Fruit fly (Drosophila melanogaster) whole organism, embryonic: ENCODE data around the gene CG17687.

ENCODE experiments used
- Aef1 ChIP-seq: fragments of 200-800 bp; sonication (Bioruptor generic); IDR thresholded peaks from 3 replicates; pipeline ENCODE4 v1.3.6; 2022; ENCODE audit warnings: missing biosample characterization, missing genetic modification characterization
- C15 ChIP-seq: fragments of 200-800 bp; sonication (Bioruptor generic); IDR thresholded peaks from 3 replicates; pipeline ENCODE4 v1.3.6; 2022; ENCODE audit warnings: missing biosample characterization, missing genetic modification characterization
- CG10366 ChIP-seq: fragments of 200-800 bp; sonication (Bioruptor generic); IDR thresholded peaks from 2 replicates; pipeline ENCODE4 v1.3.6; 2022; ENCODE audit warnings: missing biosample characterization, missing genetic modification characterization
- CG11504 ChIP-seq: fragments of 200-800 bp; sonication (Bioruptor generic); optimal IDR thresholded peaks from 3 replicates; lab custom pipeline; 2019; ENCODE audit warnings: missing biosample characterization, mild to moderate bottlenecking, missing genetic modification characterization, moderate library complexity
- CG11696 ChIP-seq: fragments of 200-800 bp; sonication (Bioruptor generic); IDR thresholded peaks from 2 replicates; pipeline ENCODE4 v1.3.6; 2022; ENCODE audit warnings: missing biosample characterization, missing genetic modification characterization
- CG12071 ChIP-seq: fragments of 200-800 bp; sonication (Bioruptor generic); optimal IDR thresholded peaks from 3 replicates; lab custom pipeline; 2018; ENCODE audit warnings: missing biosample characterization, mild to moderate bottlenecking, missing genetic modification characterization
- CG12299 ChIP-seq: fragments of 200-800 bp; sonication (Bioruptor generic); optimal IDR thresholded peaks from 2 replicates; lab custom pipeline; 2018; ENCODE audit warnings: missing biosample characterization, mild to moderate bottlenecking, missing genetic modification characterization
- CG13775 ChIP-seq: fragments of 200-800 bp; sonication (Bioruptor generic); optimal IDR thresholded peaks from 3 replicates; lab custom pipeline; 2017; ENCODE audit warnings: missing biosample characterization, mild to moderate bottlenecking, missing genetic modification characterization
- CG15269 ChIP-seq: fragments of 200-800 bp; sonication (Bioruptor generic); optimal IDR thresholded peaks from 2 replicates; lab custom pipeline; 2018; ENCODE audit warnings: missing biosample characterization, mild to moderate bottlenecking, missing genetic modification characterization, moderate library complexity
- CG17361 ChIP-seq: fragments of 200-800 bp; sonication (Bioruptor generic); IDR thresholded peaks from 3 replicates; pipeline ENCODE4 v1.3.6; 2022; ENCODE audit warnings: missing biosample characterization, missing genetic modification characterization
- CG17385 ChIP-seq: fragments of 200-800 bp; sonication (Bioruptor generic); optimal IDR thresholded peaks from 3 replicates; lab custom pipeline; 2018; ENCODE audit warnings: missing biosample characterization, mild to moderate bottlenecking, missing genetic modification characterization
- CG18619 ChIP-seq: fragments of 200-800 bp; sonication (Bioruptor generic); optimal IDR thresholded peaks from 3 replicates; lab custom pipeline; 2017; ENCODE audit warnings: missing biosample characterization, mild to moderate bottlenecking, missing genetic modification characterization
- CG2120 ChIP-seq: fragments of 200-800 bp; sonication (Bioruptor generic); optimal IDR thresholded peaks from 3 replicates; lab custom pipeline; 2016; ENCODE audit warnings: missing biosample characterization, missing genetic modification characterization
- CG2875 ChIP-seq: fragments of 200-800 bp; sonication (Bioruptor generic); optimal IDR thresholded peaks from 2 replicates; lab custom pipeline; 2017; ENCODE audit warnings: missing biosample characterization, mild to moderate bottlenecking, missing genetic modification characterization, missing genetic modification reagents
- CG30431 ChIP-seq: fragments of 200-800 bp; sonication (Bioruptor generic); optimal IDR thresholded peaks from 2 replicates; lab custom pipeline; 2017; ENCODE audit warnings: missing biosample characterization, missing genetic modification characterization
- CG31224 ChIP-seq: fragments of 200-800 bp; sonication (Bioruptor generic); IDR thresholded peaks from 2 replicates; pipeline ENCODE4 v1.3.6; 2022; ENCODE audit warnings: missing biosample characterization, missing genetic modification characterization
- CG32532 ChIP-seq: fragments of 200-800 bp; sonication (Bioruptor generic); IDR thresholded peaks from 2 replicates; pipeline ENCODE4 v1.3.6; 2022; ENCODE audit warnings: missing biosample characterization, missing genetic modification characterization
- CG6254 ChIP-seq: fragments of 200-800 bp; sonication (Bioruptor generic); optimal IDR thresholded peaks from 3 replicates; lab custom pipeline; 2017; ENCODE audit warnings: mild to moderate bottlenecking, missing biosample characterization, missing genetic modification reagents, missing genetic modification characterization
- CG7357 ChIP-seq: fragments of 200-800 bp; sonication (Bioruptor generic); IDR thresholded peaks from 3 replicates; pipeline ENCODE4 v1.3.6; 2022; ENCODE audit warnings: missing biosample characterization, missing genetic modification characterization
- CG8281 ChIP-seq: fragments of 200-800 bp; sonication (Bioruptor generic); optimal IDR thresholded peaks from 2 replicates; lab custom pipeline; 2018; ENCODE audit warnings: missing biosample characterization, mild to moderate bottlenecking, missing genetic modification characterization, moderate library complexity
- CG8924 ChIP-seq: fragments of 200-800 bp; optimal IDR thresholded peaks from 3 replicates; lab custom pipeline; 2019; ENCODE audit warnings: missing biosample characterization, mild to moderate bottlenecking, missing genetic modification characterization, moderate library complexity
- CG9215 ChIP-seq: fragments of 200-800 bp; sonication (Bioruptor generic); IDR thresholded peaks from 2 replicates; pipeline ENCODE4 v1.3.6; 2022; ENCODE audit warnings: missing biosample characterization, missing genetic modification characterization
- E2f1 ChIP-seq: fragments of 200-800 bp; sonication (Bioruptor generic); IDR thresholded peaks from 2 replicates; pipeline ENCODE4 v1.3.6; 2022; ENCODE audit warnings: missing biosample characterization, missing genetic modification characterization
- Gsc ChIP-seq: fragments of 200-800 bp; sonication (Bioruptor generic); IDR thresholded peaks from 2 replicates; pipeline ENCODE4 v1.3.6; 2022; ENCODE audit warnings: missing biosample characterization, missing genetic modification characterization
- HLH54F ChIP-seq: fragments of 200-800 bp; sonication (Bioruptor generic); optimal IDR thresholded peaks from 3 replicates; lab custom pipeline; 2016; ENCODE audit warnings: missing biosample characterization, missing genetic modification characterization
- Hmr ChIP-seq: fragments of 200-800 bp; sonication (Bioruptor generic); optimal IDR thresholded peaks from 3 replicates; lab custom pipeline; 2017; ENCODE audit warnings: mild to moderate bottlenecking, missing biosample characterization, missing genetic modification reagents, missing genetic modification characterization
- NC2β ChIP-seq: fragments of 200-800 bp; sonication (Bioruptor generic); optimal IDR thresholded peaks from 2 replicates; lab custom pipeline; 2016; ENCODE audit warnings: missing biosample characterization, missing genetic modification characterization
- PHDP ChIP-seq: fragments of 200-800 bp; sonication (Bioruptor generic); optimal IDR thresholded peaks from 3 replicates; lab custom pipeline; 2018; ENCODE audit warnings: missing biosample characterization, mild to moderate bottlenecking, missing genetic modification characterization, moderate library complexity
- Ptx1 ChIP-seq: fragments of 200-800 bp; sonication (Bioruptor generic); IDR thresholded peaks from 2 replicates; pipeline ENCODE4 v1.3.6; 2022; ENCODE audit warnings: missing biosample characterization, missing genetic modification characterization
- Six4 ChIP-seq: fragments of 200-800 bp; sonication (Bioruptor generic); optimal IDR thresholded peaks from 2 replicates; lab custom pipeline; 2016; ENCODE audit warnings: missing biosample characterization, missing genetic modification characterization
- Spps ChIP-seq: fragments of 200-800 bp; sonication (Bioruptor generic); optimal IDR thresholded peaks from 2 replicates; lab custom pipeline; 2018; ENCODE audit warnings: missing biosample characterization, mild to moderate bottlenecking, missing genetic modification characterization
- Sry-β ChIP-seq: fragments of 200-800 bp; sonication (Bioruptor generic); optimal IDR thresholded peaks from 2 replicates; lab custom pipeline; 2018; ENCODE audit warnings: missing biosample characterization, mild to moderate bottlenecking, missing genetic modification characterization, moderate library complexity
- Usf ChIP-seq: fragments of 200-800 bp; sonication (Bioruptor generic); optimal IDR thresholded peaks from 2 replicates; lab custom pipeline; 2017; ENCODE audit warnings: missing genotype, missing biosample characterization, missing genetic modification characterization
- aop ChIP-seq: fragments of 200-800 bp; sonication (Bioruptor generic); IDR thresholded peaks from 2 replicates; pipeline ENCODE4 v1.3.6; 2022; ENCODE audit warnings: missing biosample characterization, missing genetic modification characterization
- ara ChIP-seq: fragments of 200-800 bp; sonication (Bioruptor generic); IDR thresholded peaks from 2 replicates; pipeline ENCODE4 v1.3.6; 2022; ENCODE audit warnings: missing biosample characterization, missing genetic modification characterization
- bowl ChIP-seq: fragments of 200-800 bp; sonication (Bioruptor generic); IDR thresholded peaks from 2 replicates; pipeline ENCODE4 v1.3.6; 2022; ENCODE audit warnings: missing biosample characterization, missing genetic modification characterization
- crp ChIP-seq, 2 experiments: fragments of 200-800 bp; sonication (Bioruptor generic); optimal IDR thresholded peaks; 2 replicates in 1 of 2; 3 replicates in 1 of 2; lab custom pipeline; 2017; ENCODE audit warnings: missing biosample characterization in 2 of 2, missing genetic modification characterization in 2 of 2, mild to moderate bottlenecking in 1 of 2, moderate library complexity in 1 of 2
- dmrt99B ChIP-seq: fragments of 200-800 bp; sonication (Bioruptor generic); optimal IDR thresholded peaks from 2 replicates; lab custom pipeline; 2018; ENCODE audit warnings: missing biosample characterization, mild to moderate bottlenecking, missing genetic modification characterization, moderate library complexity
- hbn ChIP-seq: fragments of 200-800 bp; sonication (Bioruptor generic); IDR thresholded peaks from 2 replicates; pipeline ENCODE4 v1.3.6; 2022; ENCODE audit warnings: missing biosample characterization, missing genetic modification characterization; ENCODE audit not compliant: partially characterized antibody
- maf-S ChIP-seq: fragments of 200-800 bp; sonication (Bioruptor generic); optimal IDR thresholded peaks from 2 replicates; lab custom pipeline; 2016; ENCODE audit warnings: missing biosample characterization, missing genetic modification characterization
- nau ChIP-seq: fragments of 200-800 bp; sonication (Bioruptor generic); optimal IDR thresholded peaks from 3 replicates; lab custom pipeline; 2017; ENCODE audit warnings: missing biosample characterization, mild to moderate bottlenecking, missing genetic modification characterization, missing genetic modification reagents
- onecut ChIP-seq: fragments of 200-800 bp; sonication (Bioruptor generic); IDR thresholded peaks from 2 replicates; pipeline ENCODE4 v1.3.6; 2022; ENCODE audit warnings: missing biosample characterization, missing genetic modification characterization
- row ChIP-seq: fragments of 200-800 bp; sonication (Bioruptor generic); IDR thresholded peaks from 3 replicates; pipeline ENCODE4 v1.3.6; 2022; ENCODE audit warnings: missing biosample characterization, missing genetic modification characterization
- sens-2 ChIP-seq: fragments of 200-800 bp; sonication (Bioruptor generic); IDR thresholded peaks from 2 replicates; pipeline ENCODE4 v1.3.6; 2022; ENCODE audit warnings: missing biosample characterization, missing genetic modification characterization
- sisA ChIP-seq: fragments of 200-800 bp; sonication (Bioruptor generic); IDR thresholded peaks from 2 replicates; pipeline ENCODE4 v1.3.6; 2022; ENCODE audit warnings: missing biosample characterization, missing genetic modification characterization
- sug ChIP-seq: fragments of 200-800 bp; optimal IDR thresholded peaks from 2 replicates; lab custom pipeline; 2019; ENCODE audit warnings: missing biosample characterization, mild to moderate bottlenecking, missing genetic modification characterization, moderate library complexity
- tin ChIP-seq: fragments of 200-800 bp; sonication (Bioruptor generic); optimal IDR thresholded peaks from 3 replicates; lab custom pipeline; 2016; ENCODE audit warnings: missing biosample characterization, missing genetic modification characterization
- wdn ChIP-seq: fragments of 200-800 bp; sonication (Bioruptor generic); IDR thresholded peaks from 2 replicates; pipeline ENCODE4 v1.3.6; 2022; ENCODE audit warnings: missing biosample characterization, missing genetic modification characterization
- z ChIP-seq: fragments of 200-800 bp; sonication (Bioruptor generic); IDR thresholded peaks from 3 replicates; pipeline ENCODE4 v1.3.6; 2022; ENCODE audit warnings: missing biosample characterization, missing genetic modification characterization
- zfh1 ChIP-seq: fragments of 200-800 bp; sonication (Bioruptor generic); IDR thresholded peaks from 3 replicates; pipeline ENCODE4 v1.3.6; 2022; ENCODE audit warnings: missing biosample characterization, missing genetic modification characterization

The CG17687 gene

DNA sequence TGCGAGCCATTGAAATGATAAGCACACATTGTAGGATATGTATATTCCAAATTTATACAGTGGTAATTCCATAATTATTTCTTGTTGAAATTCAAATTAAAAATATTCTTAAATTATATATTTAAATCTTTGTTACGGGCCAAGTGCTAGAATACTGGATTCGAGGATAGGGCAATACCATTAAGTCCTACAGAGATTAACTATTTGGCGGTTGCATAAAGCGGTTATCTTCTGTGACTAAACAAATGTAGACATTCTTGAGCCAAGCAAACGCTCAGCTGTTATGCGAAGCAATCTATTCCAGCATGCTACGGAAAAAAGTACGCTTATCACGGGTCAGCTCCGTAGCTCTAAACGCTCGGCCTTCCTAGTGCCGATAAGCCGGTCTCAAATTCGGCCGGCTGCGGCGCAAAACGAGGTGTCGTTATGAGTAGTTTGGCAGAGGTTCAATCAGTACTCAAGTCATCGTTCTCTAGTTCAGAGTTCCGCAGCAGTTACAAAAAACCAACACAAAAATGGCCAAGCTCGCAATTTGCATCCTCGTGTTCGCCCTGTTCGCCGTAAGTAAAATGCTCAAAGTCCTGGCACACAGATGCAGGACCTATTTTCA, 7.4 kb downstream of the CG17687 start, which contains the start of gene Nplp2:
TSS of gene Nplp2 (plus strand) at position 293 of the 610 bp plus-strand sequence.
- peak; percentile 32; the same call in 1 of the 2 replicates for TF ChIP-seq sisA
- TF ChIP-seq CG17385 = peak; percentile 35
- peak; percentile 5 for TF ChIP-seq CG2875 (GFP tag; lab: Kevin White, UChicago)
- 0 out of 3 replicates have a peak, but pooled peaks have one; percentile 44 for TF ChIP-seq zfh1 (GFP tag; lab: Robert Waterston, UW)
- peak; percentile 53 for TF ChIP-seq CG30431 (GFP tag; lab: Kevin White, UChicago)
- TF ChIP-seq wdn (GFP tag; lab: Robert Waterston, UW) = peak; percentile 60; the same call in 1 of the 2 replicates
- no peak for TF ChIP-seq aop
- peak; percentile 74 for TF ChIP-seq CG15269 (tag; lab: Kevin White, UChicago)
- TF ChIP-seq CG18619 (GFP tag; lab: Kevin White, UChicago) = peak; percentile 60
- TF ChIP-seq E2f1 = peak; percentile 39
- TF ChIP-seq CG8281 (tag; lab: Kevin White, UChicago) = peak; percentile 41
- TF ChIP-seq CG10366 = peak; percentile 49
- TF ChIP-seq CG12299 = peak; percentile 47
- TF ChIP-seq onecut (GFP tag; lab: Robert Waterston, UW) = peak; percentile 54
- TF ChIP-seq CG32532 (GFP tag; lab: Robert Waterston, UW) = peak; percentile 75
- TF ChIP-seq Ptx1 = peak; percentile 78
- no peak for TF ChIP-seq Spps (tag; lab: Kevin White, UChicago)
- peak; percentile 71 for TF ChIP-seq ara (GFP tag; lab: Robert Waterston, UW)
- no peak for TF ChIP-seq maf-S (GFP tag; lab: Kevin White, UChicago)
- peak; percentile 60; the same call in 2 of the 3 replicates for TF ChIP-seq CG17361 (GFP tag; lab: Robert Waterston, UW)
- peak; percentile 71 for TF ChIP-seq Hmr
- peak; percentile 53 for TF ChIP-seq CG8924 (tag; lab: Kevin White, UChicago)
- no peak for TF ChIP-seq Gsc (GFP tag; lab: Robert Waterston, UW)
- no peak for TF ChIP-seq Sry-β (GFP tag; lab: Kevin White, UChicago)
- peak; percentile 54 for TF ChIP-seq CG11504 (tag; lab: Kevin White, UChicago)
- no peak for TF ChIP-seq crp (GFP tag; optimal IDR thresholded peaks at IDR 0.05; lab: Kevin White, UChicago)
- 0 out of 3 replicates have a peak, but pooled peaks have one; percentile 40 for TF ChIP-seq C15 (GFP tag; lab: Robert Waterston, UW)
- TF ChIP-seq HLH54F (GFP tag; lab: Kevin White, UChicago) = no peak
- TF ChIP-seq NC2β (GFP tag; lab: Kevin White, UChicago) = no peak
- 0 out of 2 replicates have a peak, but pooled peaks have one; percentile 27 for TF ChIP-seq CG11696
- TF ChIP-seq bowl (GFP tag; lab: Robert Waterston, UW) = no peak
- TF ChIP-seq dmrt99B = peak; percentile 53
- peak; percentile 31; the same call in 1 of the 2 replicates for TF ChIP-seq CG31224 (GFP tag; lab: Robert Waterston, UW)
- TF ChIP-seq Aef1 (GFP tag; lab: Robert Waterston, UW) = peak; percentile 49
- TF ChIP-seq Six4 (GFP tag; lab: Kevin White, UChicago) = peak; percentile 13
- no peak for TF ChIP-seq CG12071 (GFP tag; lab: Kevin White, UChicago)
- TF ChIP-seq PHDP (tag; lab: Kevin White, UChicago) = peak; percentile 76
- TF ChIP-seq CG7357 (GFP tag; lab: Robert Waterston, UW) = 0 out of 3 replicates have a peak, but pooled peaks have one; percentile 25
- no peak for TF ChIP-seq hbn (GFP tag; lab: Robert Waterston, UW)
- TF ChIP-seq z (GFP tag; lab: Robert Waterston, UW) = no peak
- no peak for TF ChIP-seq CG6254 (GFP tag; lab: Kevin White, UChicago)
- peak; percentile 48 for TF ChIP-seq sug (tag; lab: Kevin White, UChicago)
- TF ChIP-seq tin = peak; percentile 1
- peak; percentile 59; the same call in 1 of the 2 replicates for TF ChIP-seq CG9215 (GFP tag; lab: Robert Waterston, UW)
- peak; percentile 33 for TF ChIP-seq CG13775 (GFP tag; lab: Kevin White, UChicago)
- peak; percentile 36 for TF ChIP-seq Usf (GFP tag; lab: Kevin White, UChicago)
- TF ChIP-seq nau (GFP tag; lab: Kevin White, UChicago) = peak; percentile 8
- peak; percentile 83 for TF ChIP-seq row (GFP tag; lab: Robert Waterston, UW)
- peak; percentile 67 for TF ChIP-seq CG2120 (GFP tag; lab: Kevin White, UChicago)
- no peak for TF ChIP-seq sens-2 (GFP tag; lab: Robert Waterston, UW)
